Worm (Caenorhabditis elegans): ENCODE measurements around the gene Y46G5A.18.

The Y46G5A.18 gene

ce11 chrII:12785391-12785790, 19.7 kb downstream of the Y46G5A.18 start, which contains the start of gene Y46G5A.15:
Gene Y46G5A.15 (minus strand): TSS chrII:12785416.
- TF ChIP-seq mls-2 (tag; optimal IDR thresholded peaks at IDR 0.05) (no peak), snpc-4 (tag; optimal IDR thresholded peaks at IDR 0.05) (no peak), ham-2 (GFP tag; optimal IDR thresholded peaks at IDR 0.05) (no peak), nhr-2 (tag; optimal IDR thresholded peaks at IDR 0.05) (no peak), nhr-237 (tag; optimal IDR thresholded peaks at IDR 0.05) (no peak), pha-4 (tag; optimal IDR thresholded peaks at IDR 0.05) (no peak), ces-1 (GFP tag; optimal IDR thresholded peaks at IDR 0.05) (no peak)

DNA sequence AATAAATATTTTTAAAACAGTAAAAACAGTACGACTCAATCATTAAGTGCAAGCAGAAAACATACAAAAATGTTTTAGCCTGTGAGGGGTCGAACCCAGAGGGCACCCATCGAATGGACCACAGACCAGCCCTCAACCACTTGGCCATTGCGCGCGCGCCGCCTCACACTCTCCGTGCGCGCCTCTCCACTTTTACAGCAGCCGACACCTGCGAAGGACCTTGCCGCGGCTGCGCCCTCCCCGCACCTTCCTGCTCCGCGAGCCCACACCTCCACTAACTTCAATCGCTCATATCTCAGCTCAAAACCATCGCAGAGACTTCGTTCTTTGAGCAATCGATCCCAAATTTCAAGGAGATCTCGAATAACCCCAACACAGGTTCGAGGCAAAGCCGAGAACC, 26.7 kb downstream of the Y46G5A.18 start:
- peak; percentile 27 for TF ChIP-seq mep-1 (tag; optimal IDR thresholded peaks at IDR 0.05)
- peak; percentile 47 for TF ChIP-seq sptf-1 (tag; optimal IDR thresholded peaks at IDR 0.05)
- peak; percentile 70 for TF ChIP-seq lin-13 (tag; optimal IDR thresholded peaks at IDR 0.05)

ce11 chrII:12776379-12776778, 28.7 kb downstream of the Y46G5A.18 start, which contains the start of gene Y46G5A.34:
Gene Y46G5A.34 (plus strand): TSS chrII:12776679.
- TF ChIP-seq mls-2 (tag; optimal IDR thresholded peaks at IDR 0.05), result no peak

- TF ChIP-seq elt-1 (tag; optimal IDR thresholded peaks at IDR 0.05; ENCODE audit: borderline replicate concordance, insufficient read depth) (no peak), unc-120 (tag; optimal IDR thresholded peaks at IDR 0.05; ENCODE audit: poor library complexity, severe bottlenecking) (no peak), ceh-83 (GFP tag; optimal IDR thresholded peaks at IDR 0.05) (no peak), flh-1 (GFP tag; optimal IDR thresholded peaks at IDR 0.05) (no peak), nhr-2 (tag; optimal IDR thresholded peaks at IDR 0.05) (no peak), sem-2 (GFP tag; optimal IDR thresholded peaks at IDR 0.05) (no peak), lin-32 (GFP tag; optimal IDR thresholded peaks at IDR 0.05) (no peak), lin-13 (tag; optimal IDR thresholded peaks at IDR 0.05) (no peak), mls-2 (tag; optimal IDR thresholded peaks at IDR 0.05) (no peak), cnd-1 (tag; optimal IDR thresholded peaks at IDR 0.05) (no peak), ham-2 (GFP tag; optimal IDR thresholded peaks at IDR 0.05) (no peak), zip-8 (tag; optimal IDR thresholded peaks at IDR 0.05) (no peak), ztf-11 (tag; optimal IDR thresholded peaks at IDR 0.05) (no peak), mep-1 (tag; optimal IDR thresholded peaks at IDR 0.05) (no peak), unc-39 (tag; optimal IDR thresholded peaks at IDR 0.05) (no peak), bed-3 (GFP tag; optimal IDR thresholded peaks at IDR 0.05) (no peak), pha-4 (tag; optimal IDR thresholded peaks at IDR 0.05) (no peak), ceh-43 (GFP tag; optimal IDR thresholded peaks at IDR 0.05) (no peak)
These were observed 30.7 kb downstream of the Y46G5A.18 start, which contains the start of gene Y46G5A.14 for ce11 chrII:12774402-12774801. Gene Y46G5A.14 (plus strand): TSS chrII:12774702.

- no peak for TF ChIP-seq lin-13 (tag; optimal IDR thresholded peaks at IDR 0.05)
- no peak for TF ChIP-seq ztf-11 (tag; optimal IDR thresholded peaks at IDR 0.05)
- TF ChIP-seq mls-2 (tag; optimal IDR thresholded peaks at IDR 0.05), result no peak
- TF ChIP-seq nhr-28 (tag; optimal IDR thresholded peaks at IDR 0.05), result no peak
- TF ChIP-seq ceh-39 (tag; optimal IDR thresholded peaks at IDR 0.05), result no peak
- TF ChIP-seq ceh-83 (GFP tag; optimal IDR thresholded peaks at IDR 0.05), result no peak
- no peak for TF ChIP-seq cnd-1 (tag; optimal IDR thresholded peaks at IDR 0.05)
- TF ChIP-seq nhr-2 (tag; optimal IDR thresholded peaks at IDR 0.05), result no peak
- no peak for TF ChIP-seq ham-2 (GFP tag; optimal IDR thresholded peaks at IDR 0.05)
- TF ChIP-seq ces-1 (GFP tag; optimal IDR thresholded peaks at IDR 0.05), result no peak
- TF ChIP-seq unc-62 (GFP tag; optimal IDR thresholded peaks at IDR 0.05), result no peak
- no peak for TF ChIP-seq lin-32 (GFP tag; optimal IDR thresholded peaks at IDR 0.05)
- TF ChIP-seq sem-2 (GFP tag; optimal IDR thresholded peaks at IDR 0.05), result no peak
- no peak for TF ChIP-seq pha-4 (tag; optimal IDR thresholded peaks at IDR 0.05)
These were observed 35.1 kb downstream of the Y46G5A.18 start for ce11 chrII:12769947-12770346.

DNA sequence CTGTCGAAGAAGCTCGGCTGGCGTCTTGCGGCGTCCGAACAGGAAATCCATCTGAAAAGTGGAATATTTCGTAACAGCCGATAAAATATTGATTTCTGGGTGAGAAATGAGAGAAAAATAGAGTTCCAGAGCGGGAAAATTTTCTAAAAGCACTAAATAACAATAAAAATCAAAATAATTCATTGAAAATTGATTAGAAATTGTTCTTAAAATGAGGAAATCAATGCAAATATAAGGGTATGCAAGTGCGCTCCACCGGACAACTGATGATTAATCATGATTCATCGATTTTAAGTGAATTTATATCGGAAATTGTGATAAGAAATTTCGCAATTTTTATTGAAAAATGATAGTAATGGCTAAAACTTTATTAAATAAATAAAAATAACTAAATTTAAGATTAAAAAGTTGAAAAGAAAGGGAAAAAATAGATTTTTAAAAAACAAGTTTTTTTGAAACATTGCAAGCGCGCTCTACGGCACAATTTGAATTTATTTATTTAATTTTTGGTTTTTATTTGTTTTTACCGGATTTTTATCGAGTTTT, 36.8 kb downstream of the Y46G5A.18 start, which contains the start of the genes vps-2 and tiar-2:
Gene vps-2, minus strand, starts transcription at position 51 of the 546 bp plus-strand sequence.
Gene tiar-2, plus strand, starts transcription at position 520 of the 546 bp plus-strand sequence.
- no peak for TF ChIP-seq unc-39 (tag; optimal IDR thresholded peaks at IDR 0.05)
- TF ChIP-seq lsy-2 (tag; optimal IDR thresholded peaks at IDR 0.05), result peak; percentile 48
- no peak for TF ChIP-seq sptf-1 (tag; optimal IDR thresholded peaks at IDR 0.05)
- no peak for TF ChIP-seq ceh-83 (GFP tag; optimal IDR thresholded peaks at IDR 0.05)
- peak; percentile 89 for TF ChIP-seq ces-1 (GFP tag; optimal IDR thresholded peaks at IDR 0.05)
- TF ChIP-seq tbx-8 (GFP tag; optimal IDR thresholded peaks at IDR 0.05), result no peak
- no peak for TF ChIP-seq ztf-11 (tag; optimal IDR thresholded peaks at IDR 0.05)
- no peak for TF ChIP-seq M03D4.4 (tag; optimal IDR thresholded peaks at IDR 0.05)
- TF ChIP-seq ham-2 (GFP tag; optimal IDR thresholded peaks at IDR 0.05), result no peak
- no peak for TF ChIP-seq unc-120 (tag; optimal IDR thresholded peaks at IDR 0.05; ENCODE audit: poor library complexity, severe bottlenecking)
- no peak for TF ChIP-seq flh-1 (GFP tag; optimal IDR thresholded peaks at IDR 0.05)
- no peak for TF ChIP-seq elt-1 (tag; optimal IDR thresholded peaks at IDR 0.05; ENCODE audit: borderline replicate concordance, insufficient read depth)
- no peak for TF ChIP-seq cnd-1 (tag; optimal IDR thresholded peaks at IDR 0.05)
- TF ChIP-seq nhr-2 (tag; optimal IDR thresholded peaks at IDR 0.05), result no peak
- no peak for TF ChIP-seq pha-4 (tag; optimal IDR thresholded peaks at IDR 0.05)
- no peak for TF ChIP-seq hlh-1 (tag; optimal IDR thresholded peaks at IDR 0.05)
- no peak for TF ChIP-seq unc-62 (GFP tag; optimal IDR thresholded peaks at IDR 0.05)
- peak; percentile 55 for TF ChIP-seq nhr-237 (tag; optimal IDR thresholded peaks at IDR 0.05)
- no peak for TF ChIP-seq blmp-1 (tag; optimal IDR thresholded peaks at IDR 0.05)
- no peak for TF ChIP-seq elt-3 (tag; optimal IDR thresholded peaks at IDR 0.05)
- no peak for TF ChIP-seq mab-5 (tag; optimal IDR thresholded peaks at IDR 0.05)
- no peak for TF ChIP-seq sem-2 (GFP tag; optimal IDR thresholded peaks at IDR 0.05)
- TF ChIP-seq lin-32 (GFP tag; optimal IDR thresholded peaks at IDR 0.05), result no peak
